Worm (Caenorhabditis elegans): ENCODE results near the gene M199.2.

DNA sequence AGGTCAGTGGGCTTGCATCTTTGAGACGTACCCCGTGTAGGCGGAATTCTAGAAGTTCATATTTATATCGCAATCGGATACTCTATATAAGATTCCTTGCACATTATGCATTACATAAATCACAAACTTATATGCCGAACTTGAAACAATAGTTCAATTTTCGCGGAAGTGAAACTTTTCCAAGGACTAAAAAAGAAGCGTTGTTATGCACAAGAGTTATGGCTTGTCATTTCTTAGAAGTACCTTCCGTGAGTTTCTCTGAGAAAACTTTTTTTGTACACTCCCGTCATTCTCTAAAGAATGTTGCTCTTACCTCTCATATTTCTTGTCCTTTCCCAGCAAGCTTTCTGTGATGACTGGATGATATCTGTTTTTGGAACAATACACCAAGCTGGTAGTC lies 9.8 kb downstream of the M199.2 start, which contains the start of gene M199.136:
- no peak for TF ChIP-seq W03F9.2 (tag; optimal IDR thresholded peaks at IDR 0.05)
- no peak for TF ChIP-seq him-1 (tag; optimal IDR thresholded peaks at IDR 0.05)
- no peak for TF ChIP-seq dao-5 (tag; optimal IDR thresholded peaks at IDR 0.05)

Measured in whole organism, L4/young adult.